Fruit fly (Drosophila melanogaster) whole organism, prepupa: ENCODE measurements around the gene Hnf4.

ENCODE experiments used
- CG16779 ChIP-seq: fragments of 200-800 bp; sonication (Bioruptor generic); optimal IDR thresholded peaks from 3 replicates; lab custom pipeline; 2017; ENCODE audit warnings: missing biosample characterization, mild to moderate bottlenecking, missing genetic modification characterization
- CG6792 ChIP-seq: fragments of 200-800 bp; sonication (Bioruptor generic); optimal IDR thresholded peaks from 3 replicates; lab custom pipeline; 2016; ENCODE audit warnings: missing biosample characterization, missing genetic modification characterization
- CG6854 ChIP-seq: fragments of 200-800 bp; sonication (Bioruptor generic); optimal IDR thresholded peaks from 2 replicates; lab custom pipeline; 2017; ENCODE audit warnings: missing biosample characterization, mild to moderate bottlenecking, missing genetic modification characterization
- CG8319 ChIP-seq: fragments of 200-800 bp; sonication (Bioruptor generic); optimal IDR thresholded peaks from 3 replicates; lab custom pipeline; 2016; ENCODE audit warnings: missing biosample characterization, missing genetic modification characterization
- CG9139 ChIP-seq: fragments of 200-800 bp; sonication (Bioruptor generic); optimal IDR thresholded peaks from 3 replicates; lab custom pipeline; 2017; ENCODE audit warnings: missing biosample characterization, mild to moderate bottlenecking, missing genetic modification characterization
- Eip78C ChIP-seq: fragments of 200-800 bp; sonication (Bioruptor generic); peaks from one replicate; lab custom pipeline; 2016; ENCODE audit warnings: missing biosample characterization, missing genetic modification characterization
- Eip93F ChIP-seq: fragments of 200-800 bp; sonication (Bioruptor generic); optimal IDR thresholded peaks from 2 replicates; lab custom pipeline; 2016; ENCODE audit warnings: missing biosample characterization, mild to moderate bottlenecking, missing genetic modification characterization
- Gug ChIP-seq: fragments of 200-800 bp; sonication (Bioruptor generic); IDR thresholded peaks from 2 replicates; pipeline ENCODE4 v1.3.6; 2022; ENCODE audit warnings: missing biosample characterization, missing genetic modification characterization
- Hr38 ChIP-seq: sonication (Bioruptor generic); optimal IDR thresholded peaks from 2 replicates; lab custom pipeline; 2016; ENCODE audit warnings: missing biosample characterization, missing genetic modification characterization
- Lpt ChIP-seq: fragments of 200-800 bp; sonication (Bioruptor generic); optimal IDR thresholded peaks from 3 replicates; lab custom pipeline; 2016; ENCODE audit warnings: missing biosample characterization, missing genetic modification characterization
- Met ChIP-seq: fragments of 200-800 bp; sonication (Bioruptor generic); optimal IDR thresholded peaks from 3 replicates; lab custom pipeline; 2016; ENCODE audit warnings: missing biosample characterization, missing genetic modification characterization
- Smox ChIP-seq: fragments of 200-800 bp; sonication (Bioruptor generic); optimal IDR thresholded peaks from 3 replicates; lab custom pipeline; 2016; ENCODE audit warnings: missing biosample characterization, missing genetic modification characterization
- achi ChIP-seq: fragments of 200-800 bp; sonication (Bioruptor generic); optimal IDR thresholded peaks from 3 replicates; lab custom pipeline; 2016; ENCODE audit warnings: missing biosample characterization, missing genetic modification characterization
- pdm3 ChIP-seq: fragments of 200-800 bp; sonication (Bioruptor generic); optimal IDR thresholded peaks from 3 replicates; lab custom pipeline; 2016; ENCODE audit warnings: missing biosample characterization, missing genetic modification characterization

DNA sequence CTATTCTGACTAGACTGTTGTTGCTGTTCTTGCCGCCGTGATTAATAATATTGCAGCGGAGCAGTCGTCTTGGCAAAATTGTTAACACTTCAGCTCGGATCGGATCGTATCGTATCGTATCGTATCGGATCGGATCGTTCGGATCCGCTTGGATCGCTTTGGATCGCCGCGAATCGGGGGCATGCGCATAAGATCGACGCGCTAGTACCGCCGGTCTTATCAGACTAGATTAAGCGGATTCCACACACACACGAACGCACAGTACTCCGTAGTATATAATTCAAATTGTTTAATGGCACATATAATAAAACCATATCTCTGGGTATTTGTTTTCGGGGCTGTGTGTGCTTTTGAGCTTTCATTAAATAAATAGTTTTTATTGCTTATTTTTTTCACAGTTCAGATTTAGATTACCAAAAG lies 9.5 kb downstream of the Hnf4 start:
- TF ChIP-seq Eip93F, result no peak
- no peak for TF ChIP-seq Smox (GFP tag; lab: Kevin White, UChicago)
- no peak for TF ChIP-seq CG16779
- no peak for TF ChIP-seq Gug (GFP tag; lab: Robert Waterston, UW)
- no peak for TF ChIP-seq Hr38 (GFP tag; lab: Kevin White, UChicago)
- peak; percentile 44 for TF ChIP-seq CG6854 (GFP tag; lab: Kevin White, UChicago)
- TF ChIP-seq CG8319 (GFP tag; lab: Kevin White, UChicago), result no peak
- TF ChIP-seq Eip78C (GFP tag; lab: Kevin White, UChicago), result peak; percentile 71
- no peak for TF ChIP-seq CG9139 (GFP tag; lab: Kevin White, UChicago)
- no peak for TF ChIP-seq Lpt
- TF ChIP-seq pdm3, result no peak
- TF ChIP-seq Met, result no peak
- TF ChIP-seq CG6792, result no peak
- no peak for TF ChIP-seq achi (GFP tag; lab: Kevin White, UChicago)
